Worm (Caenorhabditis elegans): ENCODE measurements around the gene R02F2.5.

DNA sequence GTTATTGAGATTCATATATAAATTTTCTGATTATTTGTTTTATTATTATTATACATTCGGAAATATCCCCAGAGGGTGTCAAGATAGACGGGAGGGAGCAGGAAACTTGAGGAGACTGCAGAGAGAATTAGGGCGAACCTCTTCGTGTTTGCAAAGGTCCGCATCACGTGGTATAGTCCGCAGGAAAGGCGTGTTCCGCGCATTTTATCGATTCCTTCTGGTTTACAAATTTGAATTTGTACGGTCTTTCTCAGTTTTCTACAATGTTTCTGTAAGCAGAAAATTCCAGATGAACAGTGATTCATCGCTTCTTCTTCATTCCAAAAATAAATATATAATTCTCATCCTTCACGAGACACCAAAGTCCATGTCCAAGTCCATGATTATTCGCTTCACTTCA, 20.8 kb downstream of the R02F2.5 start:
- TF ChIP-seq T26A5.8 (tag; optimal IDR thresholded peaks at IDR 0.05) (no peak), lin-35 (GFP tag; optimal IDR thresholded peaks at IDR 0.05) (no peak), unc-62 (GFP tag; optimal IDR thresholded peaks at IDR 0.05) (no peak), lsl-1 (GFP tag; optimal IDR thresholded peaks at IDR 0.05) (no peak), pha-4 (tag; optimal IDR thresholded peaks at IDR 0.05) (no peak), K11D2.4 (GFP tag; IDR thresholded peaks at IDR 0.05) (no peak), unc-130 (GFP tag; optimal IDR thresholded peaks at IDR 0.05) (no peak), ama-1 (optimal IDR thresholded peaks at IDR 0.05) (no peak), ama-1 (GFP tag; optimal IDR thresholded peaks at IDR 0.05) (no peak), snpc-4 (GFP tag; optimal IDR thresholded peaks at IDR 0.05) (no peak), snpc-4 (tag; optimal IDR thresholded peaks at IDR 0.05) (no peak), ccch-3 (GFP tag; optimal IDR thresholded peaks at IDR 0.05) (no peak), nhr-90 (tag; optimal IDR thresholded peaks at IDR 0.05) (no peak), ztf-3 (GFP tag; optimal IDR thresholded peaks at IDR 0.05) (no peak)

Data from whole organism, young adult.